Fruit fly (Drosophila melanogaster): ENCODE results near the gene Ret.

Ret gene

dm6 chr2L:21195331-21195730, 3.2 kb downstream of the Ret start:
- TF ChIP-seq Myc (optimal IDR thresholded peaks at IDR 0.05) (no peak), h (optimal IDR thresholded peaks at IDR 0.05) (no peak), psq (optimal IDR thresholded peaks at IDR 0.05) (no peak)

- TF ChIP-seq h (optimal IDR thresholded peaks at IDR 0.05): no peak
- TF ChIP-seq Sin3A (optimal IDR thresholded peaks at IDR 0.05): no peak
- TF ChIP-seq Myc (optimal IDR thresholded peaks at IDR 0.05): no peak
- TF ChIP-seq psq (optimal IDR thresholded peaks at IDR 0.05): no peak
- no peak for TF ChIP-seq ttk (optimal IDR thresholded peaks at IDR 0.05)
- no peak for TF ChIP-seq insv (optimal IDR thresholded peaks at IDR 0.05)
Measured at dm6 chr2L:21189273-21189781, 9.2 kb downstream of the Ret start.

DNA sequence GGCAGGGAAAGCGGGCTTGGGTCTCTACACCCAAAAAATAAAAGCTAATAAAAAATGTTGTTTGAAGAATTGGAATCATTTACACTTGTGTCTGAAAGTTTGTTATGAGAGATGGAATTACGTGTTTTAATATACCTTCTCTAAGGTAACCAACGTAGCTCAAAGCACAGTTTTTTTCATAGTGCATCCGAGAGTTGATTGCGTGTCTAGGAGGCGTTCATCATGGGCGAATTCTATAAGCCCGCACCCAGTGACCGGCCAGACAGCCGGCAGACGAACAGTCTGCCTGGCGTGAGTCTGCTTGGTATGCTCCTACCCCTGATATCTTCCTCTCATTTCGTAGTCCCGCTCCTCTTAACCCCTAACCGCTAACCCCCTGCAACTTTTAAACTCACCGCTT, 10.8 kb downstream of the Ret start:
- TF ChIP-seq insv (optimal IDR thresholded peaks at IDR 0.05) (no peak), psq (optimal IDR thresholded peaks at IDR 0.05) (no peak), Myc (optimal IDR thresholded peaks at IDR 0.05) (no peak), h (optimal IDR thresholded peaks at IDR 0.05) (no peak), Sin3A (optimal IDR thresholded peaks at IDR 0.05) (no peak), ttk (optimal IDR thresholded peaks at IDR 0.05) (no peak)

DNA sequence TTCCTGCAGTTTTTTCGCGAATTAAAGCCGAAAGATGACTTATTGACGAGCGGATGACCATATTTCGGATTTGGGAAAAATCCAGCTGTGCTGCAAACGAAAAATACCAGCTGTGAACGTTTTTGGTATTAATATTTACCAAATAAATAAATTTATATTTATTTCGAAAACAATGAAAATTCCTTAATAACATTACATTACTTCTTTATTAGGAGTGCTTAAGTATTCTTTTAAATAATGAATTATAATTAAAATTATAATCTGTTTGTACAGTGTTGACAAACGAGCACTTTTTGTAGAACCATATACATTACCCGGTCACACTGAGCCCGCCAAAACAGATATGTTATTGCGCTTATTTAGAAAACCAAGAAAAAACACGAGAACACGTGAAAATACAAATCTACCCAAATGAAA, 18.9 kb downstream of the Ret start, which contains the start of the genes bur and Mcm10:
TSS of gene bur (minus strand) at position 69 of the 417 bp plus-strand sequence.
TSS of gene Mcm10 (plus strand) at position 319 of the 417 bp plus-strand sequence.
- no peak for TF ChIP-seq Sin3A (optimal IDR thresholded peaks at IDR 0.05)
- no peak for TF ChIP-seq psq (optimal IDR thresholded peaks at IDR 0.05)
- TF ChIP-seq insv (optimal IDR thresholded peaks at IDR 0.05): no peak
- no peak for TF ChIP-seq ttk (optimal IDR thresholded peaks at IDR 0.05)
- TF ChIP-seq h (optimal IDR thresholded peaks at IDR 0.05): no peak
- TF ChIP-seq Myc (optimal IDR thresholded peaks at IDR 0.05): no peak

- no peak for TF ChIP-seq h (optimal IDR thresholded peaks at IDR 0.05)
- TF ChIP-seq psq (optimal IDR thresholded peaks at IDR 0.05): no peak
- TF ChIP-seq Myc (optimal IDR thresholded peaks at IDR 0.05): no peak
- no peak for TF ChIP-seq insv (optimal IDR thresholded peaks at IDR 0.05)
- no peak for TF ChIP-seq ttk (optimal IDR thresholded peaks at IDR 0.05)
- TF ChIP-seq Sin3A (optimal IDR thresholded peaks at IDR 0.05): no peak
Measured at dm6 chr2L:21179217-21179520, 19.4 kb downstream of the Ret start.

dm6 chr2L:21178436-21179216, 19.9 kb downstream of the Ret start:
- TF ChIP-seq h (optimal IDR thresholded peaks at IDR 0.05) (no peak), Sin3A (optimal IDR thresholded peaks at IDR 0.05) (no peak), psq (optimal IDR thresholded peaks at IDR 0.05) (no peak), ttk (optimal IDR thresholded peaks at IDR 0.05) (no peak)

DNA sequence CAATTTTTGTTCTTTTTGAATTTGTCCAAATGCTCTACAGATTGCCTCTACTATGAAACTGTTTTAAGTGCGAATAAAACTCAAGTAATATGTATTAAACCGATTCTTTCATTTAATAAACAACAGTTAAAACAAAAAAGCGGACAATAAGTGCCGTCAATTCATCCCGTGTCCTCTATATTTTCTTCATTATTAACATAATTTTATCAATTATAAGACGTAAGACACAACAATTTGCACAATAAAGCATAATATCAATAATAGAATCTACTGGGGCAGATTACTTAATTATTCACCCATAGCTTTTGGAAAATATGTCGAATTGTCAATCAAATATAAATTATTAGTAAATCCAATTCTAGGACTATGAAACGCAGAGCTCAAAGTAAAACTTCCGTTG, 25.6 kb downstream of the Ret start, which contains the start of gene CG31627:
TSS of gene CG31627 (plus strand) at position 301 of the 400 bp plus-strand sequence.
- TF ChIP-seq h (optimal IDR thresholded peaks at IDR 0.05): no peak
- no peak for TF ChIP-seq ttk (optimal IDR thresholded peaks at IDR 0.05)
- TF ChIP-seq psq (optimal IDR thresholded peaks at IDR 0.05): no peak
- TF ChIP-seq Myc (optimal IDR thresholded peaks at IDR 0.05): no peak
- TF ChIP-seq Sin3A (optimal IDR thresholded peaks at IDR 0.05): no peak
- no peak for TF ChIP-seq insv (optimal IDR thresholded peaks at IDR 0.05)

- TF ChIP-seq Sin3A (optimal IDR thresholded peaks at IDR 0.05): no peak
- no peak for TF ChIP-seq Myc (optimal IDR thresholded peaks at IDR 0.05)
- no peak for TF ChIP-seq insv (optimal IDR thresholded peaks at IDR 0.05)
- no peak for TF ChIP-seq h (optimal IDR thresholded peaks at IDR 0.05)
- TF ChIP-seq psq (optimal IDR thresholded peaks at IDR 0.05): no peak
- no peak for TF ChIP-seq ttk (optimal IDR thresholded peaks at IDR 0.05)
Measured at dm6 chr2L:21169863-21170262, 28.7 kb downstream of the Ret start.

DNA sequence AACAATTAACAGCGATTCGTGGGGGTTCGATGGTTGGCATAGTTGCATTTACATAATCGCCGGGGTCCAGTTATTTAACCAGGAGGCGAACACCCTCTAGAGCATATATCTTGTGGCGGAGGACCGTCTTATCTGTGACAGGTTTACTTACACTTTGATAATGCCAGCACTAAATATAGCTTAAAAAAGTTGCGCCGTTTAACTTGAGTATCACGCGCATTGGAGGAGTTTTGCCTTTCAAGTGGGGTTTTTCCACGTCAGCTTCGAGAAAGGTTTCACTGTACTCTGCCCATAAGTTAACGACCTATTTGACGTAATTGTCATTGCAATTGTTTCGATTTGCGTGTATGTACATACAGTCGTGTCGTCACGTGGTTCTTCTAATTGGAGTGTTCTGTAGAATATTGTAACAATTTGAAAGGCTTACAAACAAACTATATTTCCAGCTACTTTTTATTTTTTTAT, 29.4 kb downstream of the Ret start:
- no peak for TF ChIP-seq Myc (optimal IDR thresholded peaks at IDR 0.05)
- no peak for TF ChIP-seq psq (optimal IDR thresholded peaks at IDR 0.05)
- TF ChIP-seq ttk (optimal IDR thresholded peaks at IDR 0.05): no peak
- TF ChIP-seq h (optimal IDR thresholded peaks at IDR 0.05): no peak
- no peak for TF ChIP-seq Sin3A (optimal IDR thresholded peaks at IDR 0.05)
- no peak for TF ChIP-seq insv (optimal IDR thresholded peaks at IDR 0.05)

DNA sequence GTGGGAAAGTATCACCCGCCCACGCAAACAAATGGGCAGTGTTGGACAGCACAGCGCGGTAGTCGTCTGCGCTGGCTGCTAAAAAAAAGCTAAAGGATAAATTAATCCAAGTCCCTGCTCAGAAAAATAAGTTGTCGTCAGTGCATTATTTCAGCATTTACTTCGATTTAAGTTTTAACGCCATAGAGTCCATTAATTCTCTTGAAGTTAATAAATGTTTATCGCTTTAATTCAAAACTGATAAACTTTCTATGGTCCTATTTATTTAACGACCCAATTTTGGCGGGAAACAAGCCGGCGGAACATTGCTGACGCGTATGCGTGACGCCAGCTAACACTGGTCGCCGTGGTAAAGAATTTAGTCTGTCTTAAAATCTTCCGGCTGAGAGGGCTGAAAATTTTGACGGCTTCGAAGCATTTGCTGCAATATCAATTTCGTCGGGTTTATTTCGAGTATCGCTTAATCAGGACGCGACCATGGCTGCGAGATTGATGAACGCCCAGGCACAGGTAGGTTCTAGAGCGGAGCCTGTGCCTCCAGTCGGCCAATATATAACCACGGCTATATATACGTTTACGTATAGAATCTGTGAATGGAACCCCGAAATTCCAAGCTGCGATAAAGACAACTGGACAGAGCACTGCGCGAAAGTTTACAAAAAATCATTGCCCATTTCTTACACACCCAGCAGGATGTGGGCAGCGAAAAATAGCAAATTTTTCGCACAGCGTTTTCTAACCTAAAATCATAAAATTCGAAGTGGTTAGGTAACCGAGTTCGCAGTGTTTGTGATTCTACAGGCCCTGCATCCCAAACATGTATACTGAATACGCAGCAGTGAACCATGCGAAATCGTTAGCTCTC, 30.0 kb downstream of the Ret start, which contains the start of the genes mAcon1, CG43345 and CG43346:
TSS of gene mAcon1 (plus strand) at position 276 of the 865 bp plus-strand sequence.
TSS of gene CG43345 (minus strand) at position 287 of the 865 bp plus-strand sequence.
TSS of gene CG43346 (minus strand) at position 287 of the 865 bp plus-strand sequence.
- TF ChIP-seq Myc (optimal IDR thresholded peaks at IDR 0.05) (no peak), h (optimal IDR thresholded peaks at IDR 0.05) (no peak), ttk (optimal IDR thresholded peaks at IDR 0.05) (no peak), Sin3A (optimal IDR thresholded peaks at IDR 0.05) (no peak), insv (optimal IDR thresholded peaks at IDR 0.05) (no peak), psq (optimal IDR thresholded peaks at IDR 0.05) (no peak)

DNA sequence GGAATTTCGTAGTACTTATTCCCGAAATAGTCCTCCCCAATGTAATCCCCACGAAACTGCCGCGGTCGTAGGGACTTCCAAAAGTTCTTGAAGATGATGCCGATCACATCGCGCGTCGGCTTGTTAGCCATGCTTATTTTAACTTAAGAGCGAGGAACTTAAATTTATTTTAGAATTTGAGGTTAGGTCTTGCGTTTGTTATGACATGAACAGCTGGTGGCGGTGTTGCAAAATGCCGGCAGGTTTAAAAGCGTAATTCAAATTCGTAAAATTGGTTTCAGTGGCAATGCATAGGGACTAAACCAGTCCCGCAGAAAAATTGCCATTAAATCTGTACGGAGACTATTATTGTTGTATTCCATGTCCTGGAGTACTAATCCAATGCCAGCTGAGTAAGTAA, 32.1 kb downstream of the Ret start:
- TF ChIP-seq insv (optimal IDR thresholded peaks at IDR 0.05): no peak
- no peak for TF ChIP-seq Myc (optimal IDR thresholded peaks at IDR 0.05)
- no peak for TF ChIP-seq ttk (optimal IDR thresholded peaks at IDR 0.05)
- no peak for TF ChIP-seq Sin3A (optimal IDR thresholded peaks at IDR 0.05)
- TF ChIP-seq h (optimal IDR thresholded peaks at IDR 0.05): no peak
- no peak for TF ChIP-seq psq (optimal IDR thresholded peaks at IDR 0.05)

Data from Kc167 (cell line).